Worm (Caenorhabditis elegans): ENCODE data around the gene aman-2.

aman-2 gene

DNA sequence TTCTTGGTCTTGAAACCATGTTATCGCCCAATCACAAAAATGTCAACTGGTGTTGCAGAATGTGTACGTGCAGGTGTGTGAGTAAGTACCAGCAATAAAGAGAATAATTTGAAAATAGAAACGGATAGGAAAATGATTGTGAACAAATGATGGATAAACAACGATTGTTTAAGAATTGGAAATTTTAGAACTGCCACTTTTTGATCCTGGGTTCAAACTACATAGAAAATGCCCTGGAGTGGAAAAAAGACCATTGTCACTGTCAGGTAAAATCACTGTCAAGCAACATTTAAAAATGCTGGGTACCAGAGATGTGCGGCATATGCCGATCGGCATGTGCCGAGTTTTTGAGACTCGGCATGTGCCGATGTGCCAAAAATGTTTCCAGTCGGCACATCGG lies 49.8 kb downstream of the aman-2 start:
- no peak for TF ChIP-seq unc-62 (GFP tag; optimal IDR thresholded peaks at IDR 0.05)

DNA sequence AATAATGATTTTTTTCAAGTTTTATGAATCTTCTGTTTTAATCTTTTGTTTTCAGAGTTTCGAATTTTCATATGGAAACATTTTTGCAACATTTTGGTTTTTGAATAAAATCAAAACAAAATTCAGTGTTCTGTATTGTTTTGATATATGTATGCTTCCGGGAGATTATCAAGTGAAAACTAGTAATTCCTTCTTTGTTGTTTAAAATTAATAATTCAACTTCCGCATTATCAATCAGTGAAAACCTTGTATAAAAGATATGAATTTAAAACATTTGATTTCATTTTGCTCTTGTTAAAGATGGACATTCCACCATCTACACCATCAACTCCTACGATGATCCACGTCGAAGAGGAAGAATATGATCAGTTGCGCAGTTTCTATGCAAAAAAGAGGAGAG lies 53.3 kb downstream of the aman-2 start, which contains the start of gene sulp-5:
Gene sulp-5, plus strand, starts transcription at position 301 of the 400 bp plus-strand sequence.
- no peak for TF ChIP-seq unc-62 (GFP tag; optimal IDR thresholded peaks at IDR 0.05)

Measured in whole organism, dauer.